Worm (Caenorhabditis elegans) whole organism, L4 larva: Measurements from ENCODE around the gene K02E11.5.
"Not testable (repeated sequence)": the region's sequence is repeated elsewhere in the genome, so short reads cannot be mapped to it uniquely, and the experiment has no call there.

Experiments used
- F10B5.3 ChIP-seq: sonication (generic microtip); optimal IDR thresholded peaks from 2 replicates; lab custom pipeline; 2016; ENCODE audit warnings: mild to moderate bottlenecking, missing genetic modification characterization, missing compliant biosample characterization
- F44E2.7 ChIP-seq: fragments of 200-800 bp; sonication (Bioruptor generic); IDR thresholded peaks from 2 replicates; pipeline ENCODE4 v2.1.2; 2022; ENCODE audit warnings: missing genetic modification characterization, missing compliant biosample characterization
- Y48G9A.11 ChIP-seq: fragments of 200-800 bp; sonication (Bioruptor generic); IDR thresholded peaks from 2 replicates; pipeline ENCODE4 v1.3.6; 2022; ENCODE audit warnings: missing genetic modification reagents, missing genetic modification characterization, missing compliant biosample characterization
- Y5F2A.4 ChIP-seq: fragments of 200-800 bp; sonication (Bioruptor generic); optimal IDR thresholded peaks from 2 replicates; lab custom pipeline; 2018; ENCODE audit warnings: mild to moderate bottlenecking, missing genetic modification characterization, missing compliant biosample characterization
- ZK546.5 ChIP-seq, 2 experiments: sonication (generic microtip); optimal IDR thresholded peaks; 2 replicates each; lab custom pipeline; 2017; ENCODE audit warnings: missing biosample characterization in 2 of 2, missing genetic modification characterization in 2 of 2
- aha-1 ChIP-seq: fragments of 150-350 bp; peaks from one replicate; lab custom pipeline; 2014; ENCODE audit warnings: missing biosample characterization, missing genetic modification characterization
- attf-4 ChIP-seq: sonication (generic microtip); optimal IDR thresholded peaks from 3 replicates; lab custom pipeline; 2017; ENCODE audit warnings: missing biosample characterization, missing genetic modification characterization
- ceh-28 ChIP-seq: fragments of 150-350 bp; optimal IDR thresholded peaks from 2 replicates; lab custom pipeline; 2014; ENCODE audit warnings: missing biosample characterization, missing genetic modification reagents, missing genetic modification characterization
- ces-1 ChIP-seq: fragments of 150-350 bp; sonication (generic microtip); optimal IDR thresholded peaks from 4 replicates; lab custom pipeline; 2014; ENCODE audit warnings: missing biosample characterization, missing genetic modification reagents, missing genetic modification characterization
- ctbp-1 ChIP-seq: fragments of 200-800 bp; sonication (Bioruptor generic); IDR thresholded peaks from 2 replicates; pipeline ENCODE4 v1.3.6; 2022; ENCODE audit warnings: missing genetic modification reagents, missing genetic modification characterization, missing compliant biosample characterization
- daf-19 ChIP-seq: fragments of 200-800 bp; sonication (Bioruptor generic); conservative IDR thresholded peaks from 2 replicates; pipeline ENCODE4 v1.3.6; 2022; ENCODE audit warnings: missing genetic modification characterization, missing compliant biosample characterization
- daf-8 ChIP-seq: fragments of 200-800 bp; sonication (Bioruptor generic); IDR thresholded peaks from 2 replicates; pipeline ENCODE4 v1.3.6; 2022; ENCODE audit warnings: missing genetic modification characterization, missing compliant biosample characterization
- dmd-6 ChIP-seq: fragments of 200-800 bp; sonication (Bioruptor generic); IDR thresholded peaks from 2 replicates; pipeline ENCODE4 v1.3.6; 2022; ENCODE audit warnings: missing genetic modification reagents, missing genetic modification characterization, missing compliant biosample characterization
- dmd-8 ChIP-seq: fragments of 200-800 bp; sonication (Bioruptor generic); IDR thresholded peaks from 2 replicates; pipeline ENCODE4 v1.3.6; 2022; ENCODE audit warnings: missing genetic modification characterization, missing compliant biosample characterization
- dmd-9 ChIP-seq: fragments of 200-800 bp; sonication (Bioruptor generic); IDR thresholded peaks from 2 replicates; pipeline ENCODE4 v1.3.6; 2022; ENCODE audit warnings: missing genetic modification reagents, missing genetic modification characterization, missing compliant biosample characterization
- lim-7 ChIP-seq: fragments of 200-800 bp; sonication (Bioruptor generic); IDR thresholded peaks from 2 replicates; pipeline ENCODE4 v1.3.6; 2022; ENCODE audit warnings: missing genetic modification characterization, missing compliant biosample characterization
- lin-1 ChIP-seq: fragments of 200-800 bp; sonication (Bioruptor generic); IDR thresholded peaks from 2 replicates; pipeline ENCODE4 v1.3.6; 2022; ENCODE audit warnings: missing genetic modification reagents, missing genetic modification characterization, missing compliant biosample characterization
- lin-13 ChIP-seq: fragments of 150-350 bp; optimal IDR thresholded peaks from 2 replicates; lab custom pipeline; 2014; ENCODE audit warnings: missing biosample characterization, missing genetic modification reagents, missing genetic modification characterization
- lin-15B ChIP-seq: fragments of 150-350 bp; sonication (generic microtip); optimal IDR thresholded peaks from 3 replicates; lab custom pipeline; 2014; ENCODE audit warnings: missing biosample characterization, missing genetic modification characterization
- lin-39 ChIP-seq: fragments of 150-350 bp; optimal IDR thresholded peaks from 2 replicates; lab custom pipeline; 2014; ENCODE audit warnings: missing biosample characterization, missing genetic modification reagents, missing genetic modification characterization
- lir-3 ChIP-seq: sonication (generic microtip); optimal IDR thresholded peaks from 2 replicates; lab custom pipeline; 2016; ENCODE audit warnings: mild to moderate bottlenecking, missing genetic modification characterization, missing compliant biosample characterization
- mdt-29 ChIP-seq: fragments of 200-800 bp; sonication (Bioruptor generic); IDR thresholded peaks from 2 replicates; pipeline ENCODE4 v1.3.6; 2022; ENCODE audit warnings: missing genetic modification reagents, missing genetic modification characterization, missing compliant biosample characterization
- mep-1 ChIP-seq: fragments of 150-350 bp; sonication (generic microtip); optimal IDR thresholded peaks from 3 replicates; lab custom pipeline; 2014; ENCODE audit warnings: missing biosample characterization, missing genetic modification characterization
- mxl-2 ChIP-seq: fragments of 200-800 bp; sonication (Bioruptor generic); conservative IDR thresholded peaks from 2 replicates; pipeline ENCODE4 v1.3.6; 2022; ENCODE audit warnings: missing genetic modification reagents, missing genetic modification characterization, missing compliant biosample characterization
- mxl-3 ChIP-seq: fragments of 200-800 bp; sonication (Bioruptor generic); optimal IDR thresholded peaks from 2 replicates; lab custom pipeline; 2018; ENCODE audit warnings: mild to moderate bottlenecking, missing genetic modification characterization, missing compliant biosample characterization
- nhr-102 ChIP-seq: sonication (generic microtip); optimal IDR thresholded peaks from 2 replicates; lab custom pipeline; 2016; ENCODE audit warnings: mild to moderate bottlenecking, missing genetic modification characterization, moderate library complexity, missing compliant biosample characterization
- nhr-111 ChIP-seq: fragments of 200-800 bp; sonication (Bioruptor generic); optimal IDR thresholded peaks from 2 replicates; lab custom pipeline; 2018; ENCODE audit warnings: mild to moderate bottlenecking, missing genetic modification characterization, missing compliant biosample characterization
- nhr-237 ChIP-seq: sonication (generic microtip); optimal IDR thresholded peaks from 2 replicates; lab custom pipeline; 2017; ENCODE audit warnings: missing biosample characterization, missing genetic modification characterization
- nhr-6 ChIP-seq: fragments of 150-350 bp; optimal IDR thresholded peaks from 2 replicates; lab custom pipeline; 2014; ENCODE audit warnings: missing biosample characterization, missing genetic modification characterization
- php-3 ChIP-seq: fragments of 200-800 bp; sonication (Bioruptor generic); IDR thresholded peaks from 2 replicates; pipeline ENCODE4 v1.3.6; 2022; ENCODE audit warnings: missing genetic modification reagents, missing genetic modification characterization, missing compliant biosample characterization
- pqm-1 ChIP-seq: sonication (generic microtip); optimal IDR thresholded peaks from 2 replicates; lab custom pipeline; 2017; ENCODE audit warnings: missing biosample characterization, missing genetic modification characterization
- saeg-2 ChIP-seq: fragments of 200-800 bp; sonication (Bioruptor generic); IDR thresholded peaks from 2 replicates; pipeline ENCODE4 v1.3.6; 2022; ENCODE audit warnings: missing genetic modification reagents, missing genetic modification characterization, missing compliant biosample characterization
- skn-1 ChIP-seq: fragments of 150-350 bp; optimal IDR thresholded peaks from 2 replicates; lab custom pipeline; 2014; ENCODE audit warnings: missing biosample characterization, missing genetic modification characterization
- spr-3 ChIP-seq: fragments of 200-800 bp; sonication (Bioruptor generic); optimal IDR thresholded peaks from 2 replicates; lab custom pipeline; 2018; ENCODE audit warnings: mild to moderate bottlenecking, missing genetic modification characterization, missing compliant biosample characterization
- tag-97 ChIP-seq: fragments of 200-800 bp; sonication (Bioruptor generic); IDR thresholded peaks from 2 replicates; pipeline ENCODE4 v1.3.6; 2022; ENCODE audit warnings: missing genetic modification characterization, missing compliant biosample characterization
- unc-62 ChIP-seq, 3 experiments: fragments of 150-350 bp in 1 of 3; sonication (generic microtip); optimal IDR thresholded peaks in 2 of 3; peaks in 1 of 3; 1 replicate in 1 of 3; 2 replicates in 2 of 3; lab custom pipeline; 2014 to 2017; ENCODE audit warnings: missing biosample characterization in 3 of 3, missing genetic modification characterization in 3 of 3, missing genetic modification reagents in 3 of 3, missing genotype in 1 of 3
- zag-1 ChIP-seq: fragments of 150-350 bp; optimal IDR thresholded peaks from 2 replicates; lab custom pipeline; 2014; ENCODE audit warnings: missing biosample characterization, missing genetic modification characterization
- zfp-2 ChIP-seq: sonication (generic microtip); optimal IDR thresholded peaks from 2 replicates; lab custom pipeline; 2016; ENCODE audit warnings: mild to moderate bottlenecking, missing genetic modification characterization, missing compliant biosample characterization
- zfp-3 ChIP-seq: fragments of 200-800 bp; sonication (Bioruptor generic); conservative IDR thresholded peaks from 2 replicates; pipeline ENCODE4 v1.3.6; 2022; ENCODE audit warnings: missing genetic modification reagents, missing genetic modification characterization, missing compliant biosample characterization
- zip-11 ChIP-seq: fragments of 200-800 bp; sonication (Bioruptor generic); IDR thresholded peaks from 2 replicates; pipeline ENCODE4 v1.3.6; 2022; ENCODE audit warnings: missing genetic modification characterization, missing compliant biosample characterization
- zip-2 ChIP-seq: fragments of 150-350 bp; optimal IDR thresholded peaks from 2 replicates; lab custom pipeline; 2014; ENCODE audit warnings: missing biosample characterization, missing genetic modification characterization
- ztf-7 ChIP-seq: fragments of 150-350 bp; optimal IDR thresholded peaks from 2 replicates; lab custom pipeline; 2014; ENCODE audit warnings: missing biosample characterization, missing genetic modification characterization

Gene K02E11.5

DNA sequence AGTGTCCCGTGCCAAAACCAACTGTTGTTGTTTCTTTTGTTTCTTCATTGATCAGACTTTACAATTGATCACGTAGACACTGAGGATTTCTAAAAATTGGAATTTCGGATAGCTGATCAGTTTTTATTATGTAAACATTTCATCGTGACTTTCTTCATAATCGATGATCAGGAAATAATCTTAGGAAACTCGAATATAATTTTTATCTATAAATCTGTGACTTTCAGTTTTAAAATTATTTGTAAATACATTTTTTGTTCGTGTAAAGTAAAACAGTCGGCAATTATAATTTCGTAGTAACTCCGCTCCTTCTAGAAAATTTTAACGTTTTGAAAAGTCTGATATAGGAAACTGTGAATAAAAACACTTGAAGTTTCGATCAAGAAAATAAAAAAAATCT is 18.6 kb downstream of the K02E11.5 start, which contains the start of gene F40G12.5:
Gene F40G12.5 (minus strand): TSS at position 101 of the 400 bp plus-strand sequence.
- TF ChIP-seq unc-62 (GFP tag; optimal IDR thresholded peaks at IDR 0.05 in 1 of 2; lab: Kevin White, UChicago): peak in 1 of 2 experiments; percentile 16
- no peak for TF ChIP-seq unc-62 (tag; optimal IDR thresholded peaks at IDR 0.05; lab: Kevin White, UChicago)
- no peak for TF ChIP-seq lim-7
- no peak for TF ChIP-seq zfp-3 (GFP tag; lab: Robert Waterston, UW)

DNA sequence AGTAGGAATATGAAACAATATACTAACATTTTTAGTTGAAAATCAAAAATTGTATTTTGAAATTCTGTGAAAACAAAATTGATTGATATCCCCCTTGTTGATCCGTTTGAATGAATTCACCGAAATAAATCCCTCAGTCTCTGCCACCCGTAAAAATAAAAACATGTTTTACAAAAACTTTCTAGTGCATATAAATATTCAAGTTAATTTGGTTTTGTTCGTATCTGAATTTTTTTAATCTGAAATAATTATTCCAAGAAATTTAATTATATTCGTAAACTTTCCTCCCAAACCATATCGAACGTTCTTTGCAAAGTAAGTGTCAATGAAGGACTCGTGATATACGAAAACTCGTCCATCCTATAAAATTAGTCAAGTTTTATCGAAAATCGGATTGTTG is 20.9 kb downstream of the K02E11.5 start, which contains the start of gene F40G12.6:
Gene F40G12.6 (minus strand): TSS at position 101 of the 400 bp plus-strand sequence.
- TF ChIP-seq nhr-6 (tag; lab: Kevin White, UChicago) (no peak), zag-1 (tag; lab: Kevin White, UChicago) (no peak), lin-39 (tag; lab: Kevin White, UChicago) (no peak), spr-3 (no peak), mdt-29 (GFP tag; lab: Robert Waterston, UW) (no peak), nhr-237 (tag; lab: Kevin White, UChicago) (no peak), Y5F2A.4 (no peak), dmd-9 (GFP tag; lab: Robert Waterston, UW) (no peak), dmd-6 (GFP tag; lab: Robert Waterston, UW) (no peak), mxl-2 (GFP tag; lab: Robert Waterston, UW) (no peak), ceh-28 (tag; lab: Kevin White, UChicago) (no peak), tag-97 (GFP tag; lab: Robert Waterston, UW) (no peak), lim-7 (no peak), ZK546.5 (tag; optimal IDR thresholded peaks at IDR 0.05; lab: Kevin White, UChicago) (no peak), ztf-7 (no peak), F44E2.7 (GFP tag; lab: Robert Waterston, UW) (no peak)

ce11 chrV:14274268-14274667 is 22.1 kb downstream of the K02E11.5 start, which contains the start of gene F40G12.7:
Gene F40G12.7, plus strand, starts transcription at chrV:14274568.
- TF ChIP-seq lin-1 (GFP tag; lab: Robert Waterston, UW); php-3 (GFP tag; lab: Robert Waterston, UW); lin-15B: not testable (repeated sequence)

ce11 chrV:14277456-14277855 is 25.3 kb downstream of the K02E11.5 start:
- TF ChIP-seq Y48G9A.11 (GFP tag; lab: Robert Waterston, UW) (0 out of 2 replicates have a peak, but pooled peaks have one; percentile 6), aha-1 (tag; lab: Kevin White, UChicago) (peak; percentile 54)

DNA sequence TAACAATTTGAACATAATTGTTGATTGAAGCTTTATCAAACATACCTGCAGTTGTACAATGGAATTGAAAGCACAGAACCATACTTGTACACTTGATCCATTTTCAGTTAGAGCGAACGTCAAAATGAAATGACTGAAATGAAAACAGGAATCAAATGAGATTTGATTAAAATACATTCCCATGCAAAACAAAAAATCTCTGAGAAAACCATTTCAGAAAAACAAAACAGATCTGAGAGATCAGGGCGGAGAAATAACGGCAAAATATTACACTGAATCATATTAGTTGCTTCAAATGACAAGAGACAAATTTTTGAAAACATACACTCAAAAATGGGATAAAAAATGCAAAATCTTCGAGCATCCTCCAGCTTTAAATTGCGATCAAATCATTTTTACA is 27.7 kb downstream of the K02E11.5 start, which contains the start of gene srt-33:
Gene srt-33 (minus strand): TSS at position 101 of the 400 bp plus-strand sequence.
- TF ChIP-seq dmd-8 (GFP tag; lab: Robert Waterston, UW) (no peak), zfp-2 (no peak), pqm-1 (no peak)

ce11 chrV:14282222-14282709 is 30.1 kb downstream of the K02E11.5 start, which contains the start of the genes srt-74 and F40G12.9:
Gene srt-74, minus strand, starts transcription at chrV:14282322.
Gene F40G12.9, plus strand, starts transcription at chrV:14282659.
- no peak for TF ChIP-seq lin-13 (GFP tag; lab: Kevin White, UChicago)
- no peak for TF ChIP-seq zip-2
- TF ChIP-seq skn-1 (tag; lab: Kevin White, UChicago): no peak
- TF ChIP-seq spr-3: no peak
- no peak for TF ChIP-seq F10B5.3 (tag; lab: Kevin White, UChicago)
- no peak for TF ChIP-seq saeg-2
- no peak for TF ChIP-seq daf-19 (GFP tag; lab: Robert Waterston, UW)
- no peak for TF ChIP-seq nhr-102
- no peak for TF ChIP-seq ces-1
- no peak for TF ChIP-seq zag-1 (tag; lab: Kevin White, UChicago)
- TF ChIP-seq tag-97 (GFP tag; lab: Robert Waterston, UW): no peak
- no peak for TF ChIP-seq lir-3 (tag; lab: Kevin White, UChicago)
- TF ChIP-seq attf-4 (tag; lab: Kevin White, UChicago): no peak
- no peak for TF ChIP-seq ctbp-1 (GFP tag; lab: Robert Waterston, UW)
- no peak for TF ChIP-seq mep-1 (tag; lab: Kevin White, UChicago)
- no peak for TF ChIP-seq nhr-111 (GFP tag; lab: Kevin White, UChicago)
- no peak for TF ChIP-seq daf-8 (GFP tag; lab: Robert Waterston, UW)
- TF ChIP-seq mxl-3 (GFP tag; lab: Kevin White, UChicago): no peak
- no peak for TF ChIP-seq zip-11 (GFP tag; lab: Robert Waterston, UW)
